Worm (Caenorhabditis elegans) whole organism, L4 larva: ENCODE measurements around the gene ard-1.

Source experiments
- ZK546.5 ChIP-seq, 2 experiments: sonication (generic microtip); optimal IDR thresholded peaks; 2 replicates each; lab custom pipeline; 2017; ENCODE audit warnings: missing biosample characterization in 2 of 2, missing genetic modification characterization in 2 of 2
- ceh-20 ChIP-seq: fragments of 200-800 bp; sonication (Bioruptor generic); IDR thresholded peaks from 2 replicates; pipeline ENCODE4 v1.3.6; 2022; ENCODE audit warnings: missing genetic modification reagents, missing genetic modification characterization, missing compliant biosample characterization
- daf-12 ChIP-seq: fragments of 150-350 bp; optimal IDR thresholded peaks from 2 replicates; lab custom pipeline; 2014; ENCODE audit warnings: missing biosample characterization, missing genetic modification reagents, missing genetic modification characterization
- daf-16 ChIP-seq, 3 experiments: sonication (generic microtip); optimal IDR thresholded peaks; 2 replicates each; lab custom pipeline; 2016 to 2017; ENCODE audit warnings: missing genetic modification characterization in 3 of 3, missing genetic modification reagents in 3 of 3, mild to moderate bottlenecking in 2 of 3, missing compliant biosample characterization in 2 of 3, missing biosample characterization in 1 of 3, moderate library complexity in 1 of 3
- hlh-30 ChIP-seq: sonication (generic microtip); optimal IDR thresholded peaks from 2 replicates; lab custom pipeline; 2017; ENCODE audit warnings: antibody characterized with exemption, mild to moderate bottlenecking, missing genetic modification characterization, missing compliant biosample characterization; ENCODE audit not compliant: insufficient read depth
- lin-15B ChIP-seq: fragments of 150-350 bp; sonication (generic microtip); optimal IDR thresholded peaks from 3 replicates; lab custom pipeline; 2014; ENCODE audit warnings: missing biosample characterization, missing genetic modification characterization
- nhr-25 ChIP-seq: sonication (generic microtip); optimal IDR thresholded peaks from 2 replicates; lab custom pipeline; 2017; ENCODE audit warnings: missing genetic modification characterization, mild to moderate bottlenecking, missing compliant biosample characterization, antibody characterized with exemption, moderate library complexity, borderline replicate concordance; ENCODE audit not compliant: insufficient read depth
- nhr-76 ChIP-seq: fragments of 150-350 bp; optimal IDR thresholded peaks from 2 replicates; lab custom pipeline; 2014; ENCODE audit warnings: missing biosample characterization, missing genetic modification characterization
- pqm-1 ChIP-seq: sonication (generic microtip); optimal IDR thresholded peaks from 2 replicates; lab custom pipeline; 2017; ENCODE audit warnings: missing biosample characterization, missing genetic modification characterization
- zfp-2 ChIP-seq: sonication (generic microtip); optimal IDR thresholded peaks from 2 replicates; lab custom pipeline; 2016; ENCODE audit warnings: mild to moderate bottlenecking, missing genetic modification characterization, missing compliant biosample characterization

- no peak for TF ChIP-seq pqm-1 (tag; lab: Kevin White, UChicago)
- TF ChIP-seq lin-15B (tag; lab: Kevin White, UChicago): no peak
- TF ChIP-seq hlh-30 (tag; lab: Kevin White, UChicago): no peak
- no peak for TF ChIP-seq daf-16 (GFP tag; optimal IDR thresholded peaks at IDR 0.05; lab: Kevin White, UChicago)
- no peak for TF ChIP-seq daf-16 (tag; optimal IDR thresholded peaks at IDR 0.05; lab: Kevin White, UChicago)
- TF ChIP-seq zfp-2 (tag; lab: Kevin White, UChicago): no peak
- TF ChIP-seq ceh-20 (GFP tag; lab: Robert Waterston, UW): no peak
- TF ChIP-seq nhr-76 (tag; lab: Kevin White, UChicago): no peak
- TF ChIP-seq nhr-25: no peak
- TF ChIP-seq daf-12 (tag; lab: Kevin White, UChicago): no peak
- no peak for TF ChIP-seq ZK546.5 (tag; optimal IDR thresholded peaks at IDR 0.05; lab: Kevin White, UChicago)
These were observed 29.7 kb upstream of the ard-1 start, which contains the start of gene srlf-18 for ce11 chrIV:11101383-11101782.
